Fruit fly (Drosophila melanogaster) whole organism, prepupa: ENCODE data around the gene GILT2.

Experiments used
- CG10631 ChIP-seq: fragments of 200-800 bp; sonication (Bioruptor generic); optimal IDR thresholded peaks from 2 replicates; lab custom pipeline; 2016; ENCODE audit warnings: missing biosample characterization, missing genetic modification characterization
- CG10669 ChIP-seq: fragments of 200-800 bp; sonication (Bioruptor generic); optimal IDR thresholded peaks from 3 replicates; lab custom pipeline; 2018; ENCODE audit warnings: missing biosample characterization, mild to moderate bottlenecking, missing genetic modification characterization, moderate library complexity
- CG11762 ChIP-seq: fragments of 200-800 bp; sonication (Bioruptor generic); optimal IDR thresholded peaks from 3 replicates; lab custom pipeline; 2016; ENCODE audit warnings: missing biosample characterization, missing genetic modification characterization; ENCODE audit not compliant: insufficient read depth
- CG15336 ChIP-seq: fragments of 200-800 bp; sonication (Bioruptor generic); IDR thresholded peaks from 2 replicates; pipeline ENCODE4 v1.3.6; 2022; ENCODE audit warnings: missing biosample characterization, missing genetic modification characterization
- CG3032 ChIP-seq: fragments of 200-800 bp; optimal IDR thresholded peaks from 2 replicates; lab custom pipeline; 2019; ENCODE audit warnings: missing biosample characterization, mild to moderate bottlenecking, missing genetic modification characterization, moderate library complexity
- CG31627 ChIP-seq: fragments of 200-800 bp; sonication (Bioruptor generic); optimal IDR thresholded peaks from 3 replicates; lab custom pipeline; 2016; ENCODE audit warnings: missing biosample characterization, missing genetic modification characterization
- CG32006 ChIP-seq: fragments of 200-800 bp; sonication (Bioruptor generic); optimal IDR thresholded peaks from 3 replicates; lab custom pipeline; 2017; ENCODE audit warnings: missing biosample characterization, mild to moderate bottlenecking, missing genetic modification characterization
- CG4318 ChIP-seq: fragments of 200-800 bp; sonication (Bioruptor generic); optimal IDR thresholded peaks from 3 replicates; lab custom pipeline; 2017; ENCODE audit warnings: missing biosample characterization, mild to moderate bottlenecking, missing genetic modification characterization
- CG7368 ChIP-seq: fragments of 200-800 bp; sonication (Bioruptor generic); optimal IDR thresholded peaks from 3 replicates; lab custom pipeline; 2016; ENCODE audit warnings: missing biosample characterization, missing genetic modification characterization
- CG8119 ChIP-seq: fragments of 200-800 bp; sonication (Bioruptor generic); IDR thresholded peaks from 3 replicates; pipeline ENCODE4 v1.3.6; 2022; ENCODE audit warnings: missing biosample characterization, missing genetic modification characterization
- CG8319 ChIP-seq: fragments of 200-800 bp; sonication (Bioruptor generic); optimal IDR thresholded peaks from 3 replicates; lab custom pipeline; 2016; ENCODE audit warnings: missing biosample characterization, missing genetic modification characterization
- CG9139 ChIP-seq: fragments of 200-800 bp; sonication (Bioruptor generic); optimal IDR thresholded peaks from 3 replicates; lab custom pipeline; 2017; ENCODE audit warnings: missing biosample characterization, mild to moderate bottlenecking, missing genetic modification characterization
- Eip78C ChIP-seq: fragments of 200-800 bp; sonication (Bioruptor generic); peaks from one replicate; lab custom pipeline; 2016; ENCODE audit warnings: missing biosample characterization, missing genetic modification characterization
- Gug ChIP-seq: fragments of 200-800 bp; sonication (Bioruptor generic); IDR thresholded peaks from 2 replicates; pipeline ENCODE4 v1.3.6; 2022; ENCODE audit warnings: missing biosample characterization, missing genetic modification characterization
- Hr38 ChIP-seq: sonication (Bioruptor generic); optimal IDR thresholded peaks from 2 replicates; lab custom pipeline; 2016; ENCODE audit warnings: missing biosample characterization, missing genetic modification characterization
- Hr39 ChIP-seq: fragments of 200-800 bp; sonication (Bioruptor generic); optimal IDR thresholded peaks from 2 replicates; lab custom pipeline; 2016; ENCODE audit warnings: missing biosample characterization, missing genetic modification characterization
- Hr4 ChIP-seq: fragments of 200-800 bp; sonication (Bioruptor generic); optimal IDR thresholded peaks from 3 replicates; lab custom pipeline; 2016; ENCODE audit warnings: missing biosample characterization, missing genetic modification characterization
- OdsH ChIP-seq: fragments of 200-800 bp; sonication (Bioruptor generic); optimal IDR thresholded peaks from 3 replicates; lab custom pipeline; 2016; ENCODE audit warnings: missing biosample characterization, missing genetic modification characterization
- Smox ChIP-seq: fragments of 200-800 bp; sonication (Bioruptor generic); optimal IDR thresholded peaks from 3 replicates; lab custom pipeline; 2016; ENCODE audit warnings: missing biosample characterization, missing genetic modification characterization
- Sox14 ChIP-seq: fragments of 200-800 bp; sonication (Bioruptor generic); optimal IDR thresholded peaks from 3 replicates; lab custom pipeline; 2016; ENCODE audit warnings: missing biosample characterization, missing genetic modification characterization
- Sox15 ChIP-seq: fragments of 200-800 bp; sonication (Bioruptor generic); optimal IDR thresholded peaks from 3 replicates; lab custom pipeline; 2016; ENCODE audit warnings: missing biosample characterization, missing genetic modification characterization
- achi ChIP-seq: fragments of 200-800 bp; sonication (Bioruptor generic); optimal IDR thresholded peaks from 3 replicates; lab custom pipeline; 2016; ENCODE audit warnings: missing biosample characterization, missing genetic modification characterization
- cyc ChIP-seq: fragments of 200-800 bp; sonication (Bioruptor generic); optimal IDR thresholded peaks from 3 replicates; lab custom pipeline; 2016; ENCODE audit warnings: missing biosample characterization, missing genetic modification characterization
- dac ChIP-seq: fragments of 200-800 bp; sonication (Bioruptor generic); optimal IDR thresholded peaks from 2 replicates; lab custom pipeline; 2017; ENCODE audit warnings: missing biosample characterization, mild to moderate bottlenecking, missing genetic modification characterization
- dsx ChIP-seq: fragments of 200-800 bp; optimal IDR thresholded peaks from 3 replicates; lab custom pipeline; 2019; ENCODE audit warnings: missing biosample characterization, mild to moderate bottlenecking, missing genetic modification characterization, moderate library complexity; ENCODE audit not compliant: poor library complexity, severe bottlenecking
- esn ChIP-seq: fragments of 200-800 bp; sonication (Bioruptor generic); optimal IDR thresholded peaks from 2 replicates; lab custom pipeline; 2016; ENCODE audit warnings: missing biosample characterization, mild to moderate bottlenecking, missing genetic modification characterization, moderate library complexity
- fkh ChIP-seq: fragments of 200-800 bp; sonication (Bioruptor generic); optimal IDR thresholded peaks from 3 replicates; lab custom pipeline; 2017; ENCODE audit warnings: missing biosample characterization, mild to moderate bottlenecking, missing genetic modification characterization, moderate library complexity
- spab ChIP-seq: fragments of 200-800 bp; sonication (Bioruptor generic); optimal IDR thresholded peaks from 2 replicates; lab custom pipeline; 2017; ENCODE audit warnings: missing biosample characterization, mild to moderate bottlenecking, missing genetic modification characterization, missing genetic modification reagents
- ss ChIP-seq, 2 experiments: fragments of 200-800 bp; sonication (Bioruptor generic); optimal IDR thresholded peaks; 2 replicates in 1 of 2; 3 replicates in 1 of 2; lab custom pipeline; 2017 to 2018; ENCODE audit warnings: mild to moderate bottlenecking in 2 of 2, missing biosample characterization in 2 of 2, missing genetic modification characterization in 2 of 2, moderate library complexity in 1 of 2
- svp ChIP-seq: fragments of 200-800 bp; sonication (Bioruptor generic); peaks from one replicate; lab custom pipeline; 2016; ENCODE audit warnings: missing biosample characterization, missing genetic modification characterization
- topi ChIP-seq: fragments of 200-800 bp; sonication (Bioruptor generic); optimal IDR thresholded peaks from 3 replicates; lab custom pipeline; 2016; ENCODE audit warnings: missing biosample characterization, missing genetic modification characterization

Gene GILT2

DNA sequence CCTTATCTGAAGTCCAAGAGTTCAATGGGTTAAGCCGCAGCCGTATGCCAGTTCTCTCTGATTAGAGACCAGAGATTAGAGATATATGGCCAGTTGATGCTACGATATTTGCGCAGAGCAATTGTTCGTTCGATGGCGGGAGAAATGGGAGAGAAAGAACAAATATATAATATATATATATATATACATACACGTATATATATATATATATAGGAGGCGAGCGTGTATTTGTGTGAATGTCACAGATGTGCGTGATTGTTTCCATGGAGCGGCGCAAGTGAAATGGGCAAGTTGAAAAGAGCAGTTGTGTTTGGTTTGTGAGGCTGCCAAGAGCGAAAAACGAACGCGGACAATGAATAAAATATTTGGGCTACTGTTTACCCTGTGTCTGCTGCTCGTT, 1.6 kb upstream of the GILT2 start, which contains the start of gene GILT3:
TSS of gene GILT3 (plus strand) at position 301 of the 400 bp plus-strand sequence.
- TF ChIP-seq fkh (peak; percentile 22), CG10631 (no peak), CG15336 (GFP tag; lab: Robert Waterston, UW) (0 out of 2 replicates have a peak, but pooled peaks have one; percentile 9), CG32006 (GFP tag; lab: Kevin White, UChicago) (no peak), svp (peak; percentile 13), CG4318 (no peak)

DNA sequence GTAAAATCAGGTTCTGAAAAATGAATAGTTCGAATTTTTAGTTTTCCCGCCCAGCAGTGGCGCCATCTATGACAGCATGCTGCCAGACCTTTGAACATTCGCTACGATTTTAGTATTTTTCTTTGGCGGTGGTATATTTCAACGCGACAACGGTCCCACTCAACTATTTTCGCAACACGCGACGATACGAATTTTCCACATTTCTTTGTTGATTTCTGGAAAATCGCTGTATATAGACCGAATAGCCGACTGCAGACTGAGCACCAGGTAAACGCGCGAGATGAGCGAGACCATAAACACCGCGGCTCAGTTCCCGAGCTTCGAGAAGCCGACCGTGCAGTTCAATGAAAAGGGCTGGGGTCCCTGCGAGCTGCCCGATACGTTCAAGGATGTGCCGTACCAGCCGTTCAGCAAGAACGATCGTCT, 1.2 kb downstream of the GILT2 start, which contains the start of gene eIF3d1:
TSS of gene eIF3d1 (plus strand) at position 129 of the 426 bp plus-strand sequence.
- TF ChIP-seq Eip78C (GFP tag; lab: Kevin White, UChicago): peak; percentile 46
- TF ChIP-seq svp: peak; percentile 60
- TF ChIP-seq CG8119: no peak
- TF ChIP-seq cyc: peak; percentile 33
- TF ChIP-seq esn (GFP tag; lab: Kevin White, UChicago): peak; percentile 11
- no peak for TF ChIP-seq Gug (GFP tag; lab: Robert Waterston, UW)
- TF ChIP-seq CG7368 (GFP tag; lab: Kevin White, UChicago): no peak
- TF ChIP-seq Sox14: peak; percentile 83
- peak; percentile 29 for TF ChIP-seq CG31627 (GFP tag; lab: Kevin White, UChicago)

DNA sequence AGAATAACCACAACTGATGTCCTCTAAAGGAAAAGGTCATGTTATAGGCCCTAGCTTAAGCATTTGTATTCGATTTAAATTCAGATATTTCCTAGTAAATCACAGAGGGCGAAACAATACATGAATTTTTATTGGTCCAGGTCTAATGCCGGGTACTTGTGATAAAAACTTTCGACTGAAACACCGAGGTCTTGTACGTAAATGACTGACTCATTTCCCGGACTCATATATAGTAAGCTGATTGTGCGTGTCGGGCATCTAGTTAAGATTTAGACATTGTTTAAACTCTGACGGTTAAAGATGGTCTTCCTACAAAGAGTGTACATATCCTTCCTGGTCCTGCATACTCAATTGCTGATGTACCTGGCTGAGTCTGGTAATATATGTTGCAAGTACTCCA, 3.5 kb downstream of the GILT2 start, which contains the start of gene CG16710:
TSS of gene CG16710 (plus strand) at position 301 of the 400 bp plus-strand sequence.
- TF ChIP-seq achi (GFP tag; lab: Kevin White, UChicago) (no peak), CG9139 (no peak), Hr38 (GFP tag; lab: Kevin White, UChicago) (no peak), CG10669 (GFP tag; lab: Kevin White, UChicago) (no peak), dsx (GFP tag; lab: Kevin White, UChicago) (no peak), OdsH (GFP tag; lab: Kevin White, UChicago) (no peak), Hr4 (no peak), Hr39 (GFP tag; lab: Kevin White, UChicago) (no peak), CG4318 (no peak), Eip78C (GFP tag; lab: Kevin White, UChicago) (no peak), CG3032 (tag; lab: Kevin White, UChicago) (no peak), dac (GFP tag; lab: Kevin White, UChicago) (no peak)

DNA sequence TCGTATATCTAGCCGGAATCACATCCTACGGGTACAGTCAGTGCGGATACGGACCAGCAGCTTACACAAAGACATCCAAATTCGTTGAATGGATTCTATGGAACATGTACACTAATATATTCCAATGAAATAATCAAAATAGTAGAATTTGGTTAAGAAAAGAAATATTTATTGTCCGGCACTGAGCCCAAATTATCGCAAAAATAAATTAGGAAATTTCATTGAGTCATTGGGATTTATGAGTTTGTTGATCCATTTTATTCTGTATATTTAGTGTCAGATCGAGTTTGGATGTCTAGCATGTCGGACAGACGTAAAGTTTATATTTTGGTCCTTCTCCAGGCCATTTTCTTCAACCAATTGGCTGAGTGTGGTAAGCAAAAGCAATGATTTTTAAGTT, 5.1 kb downstream of the GILT2 start, which contains the start of gene CG18754:
TSS of gene CG18754 (plus strand) at position 301 of the 400 bp plus-strand sequence.
- TF ChIP-seq CG10631 (no peak), svp (peak; percentile 43)

DNA sequence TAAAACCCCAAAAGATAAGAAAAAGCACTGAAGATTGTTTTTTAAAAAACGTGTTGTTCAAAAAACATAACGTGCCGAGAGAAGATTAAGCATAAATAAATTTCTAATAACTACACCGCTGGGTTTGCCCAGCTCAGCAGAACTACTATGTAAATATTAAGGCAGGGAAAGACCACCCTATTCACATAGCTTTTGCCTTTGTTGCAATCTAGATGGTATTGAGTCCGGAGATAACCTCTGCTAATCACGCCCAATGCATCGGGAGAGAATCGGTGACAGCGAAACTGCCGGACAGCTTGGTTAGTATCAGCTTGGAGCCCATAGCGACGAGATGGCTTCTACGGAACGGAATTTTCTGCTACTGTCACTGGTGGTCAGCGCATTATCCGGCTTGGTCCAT, 7.3 kb downstream of the GILT2 start, which contains the start of gene SPE:
TSS of gene SPE (plus strand) at position 301 of the 400 bp plus-strand sequence.
- TF ChIP-seq svp: peak; percentile 90
- no peak for TF ChIP-seq topi (GFP tag; lab: Kevin White, UChicago)
- TF ChIP-seq, all 60 proteins: peak for 1

DNA sequence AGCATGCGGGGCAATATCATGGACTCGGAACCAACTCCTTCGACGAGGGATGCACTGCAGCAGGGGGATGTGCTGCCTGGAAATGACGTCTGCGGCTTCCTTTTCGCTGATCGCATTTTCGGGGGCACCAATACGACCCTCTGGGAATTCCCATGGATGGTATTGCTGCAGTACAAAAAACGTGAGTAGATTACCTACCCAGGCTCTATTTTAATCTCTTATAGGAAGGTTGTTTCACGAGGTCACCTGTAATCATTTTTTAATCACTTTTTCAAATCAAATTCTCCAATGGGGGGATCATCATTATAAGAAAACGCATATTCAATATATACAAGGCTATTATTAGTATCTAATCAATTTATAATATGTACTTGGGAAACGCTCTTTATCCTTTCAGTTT, 8.2 kb downstream of the GILT2 start:
- TF ChIP-seq svp (peak; percentile 88), CG8319 (GFP tag; lab: Kevin White, UChicago) (no peak)

DNA sequence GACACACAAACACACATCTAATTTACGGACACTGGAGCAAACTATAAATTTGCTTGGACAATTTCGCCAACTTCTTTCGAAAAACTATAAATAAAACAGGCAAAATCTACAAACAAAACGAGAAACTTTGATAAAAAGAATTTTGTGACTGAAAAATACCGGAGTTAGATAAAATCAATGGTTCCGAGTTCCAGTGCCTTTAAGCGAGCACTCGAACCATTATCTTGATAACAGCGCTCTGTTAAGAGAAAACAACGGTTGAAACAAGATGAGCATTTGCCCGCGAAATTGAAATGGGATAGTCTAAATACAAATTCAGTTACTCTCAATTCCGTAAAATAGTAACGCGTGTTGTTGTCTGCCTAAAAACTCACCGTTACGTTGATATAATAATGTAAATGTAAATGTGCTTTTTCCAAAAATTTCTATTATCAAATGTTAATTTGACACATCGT, 15.9 kb downstream of the GILT2 start, which contains the start of gene CG10254:
TSS of gene CG10254 (minus strand) at position 405 of the 455 bp plus-strand sequence.
- TF ChIP-seq Sox15 (GFP tag; lab: Kevin White, UChicago) (no peak), spab (no peak), Smox (GFP tag; lab: Kevin White, UChicago) (no peak), CG11762 (no peak), Eip78C (GFP tag; lab: Kevin White, UChicago) (no peak), CG15336 (GFP tag; lab: Robert Waterston, UW) (no peak), ss (GFP tag; optimal IDR thresholded peaks at IDR 0.05; lab: Kevin White, UChicago) (no peak)
